Fruit fly (Drosophila melanogaster): ENCODE data around the gene CG15728.
A peak's percentile ranks its signal among the peaks of the same experiment; 100 is the strongest.

DNA sequence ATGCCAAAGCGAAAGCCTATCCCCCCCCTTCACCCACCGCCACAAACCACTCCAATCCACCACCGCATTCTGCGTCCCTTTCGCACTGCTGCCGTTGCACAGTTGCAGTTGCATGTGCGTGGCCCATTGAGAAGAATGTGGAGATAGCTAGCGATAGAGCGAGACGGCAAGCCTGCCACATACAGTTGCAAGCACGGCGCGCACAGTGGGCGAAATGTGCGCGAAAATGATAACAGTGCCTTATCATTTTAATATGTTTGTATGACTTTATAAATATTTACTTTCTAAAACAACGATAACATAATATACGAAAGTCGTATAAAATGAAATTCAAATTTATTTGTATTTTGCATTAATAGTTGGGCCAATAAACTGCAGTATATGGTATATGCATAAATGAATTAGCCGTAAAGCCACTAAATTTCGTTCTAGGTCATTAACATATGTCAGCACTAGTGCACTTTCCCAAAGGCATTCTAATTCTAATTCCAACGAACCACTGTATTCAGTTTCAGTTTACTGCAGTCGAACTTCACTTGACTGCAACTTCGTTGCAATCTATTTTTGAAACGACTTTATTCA lies 48.2 kb upstream of the CG15728 start:
- TF ChIP-seq ovo (GFP tag; optimal IDR thresholded peaks at IDR 0.05) (no peak), Hr96 (GFP tag; optimal IDR thresholded peaks at IDR 0.05) (no peak), tj (GFP tag; optimal IDR thresholded peaks at IDR 0.05) (no peak), cic (GFP tag; optimal IDR thresholded peaks at IDR 0.05) (no peak), Crg-1 (GFP tag; optimal IDR thresholded peaks at IDR 0.05) (no peak), CG11617 (GFP tag; optimal IDR thresholded peaks at IDR 0.05) (peak; percentile 5), pad (GFP tag; optimal IDR thresholded peaks at IDR 0.05) (no peak), cnc (optimal IDR thresholded peaks at IDR 0.05) (no peak), kay (GFP tag; ENCODE audit: borderline replicate concordance) (no peak)

Measured in whole organism, adult.